Fruit fly (Drosophila melanogaster) whole organism, embryonic: ENCODE data around the gene Ilp6.

ENCODE experiments used
- CG11560 ChIP-seq: fragments of 200-800 bp; sonication (Bioruptor generic); IDR thresholded peaks from 3 replicates; pipeline ENCODE4 v1.3.6; 2022; ENCODE audit warnings: missing biosample characterization, missing genetic modification characterization
- CG2199 ChIP-seq: fragments of 200-800 bp; sonication (Bioruptor generic); IDR thresholded peaks from 3 replicates; pipeline ENCODE4 v1.3.6; 2022; ENCODE audit warnings: missing biosample characterization, missing genetic modification characterization
- CG42726 ChIP-seq: fragments of 200-800 bp; sonication (Bioruptor generic); IDR thresholded peaks from 2 replicates; pipeline ENCODE4 v1.3.6; 2022; ENCODE audit warnings: missing biosample characterization, missing genetic modification characterization; ENCODE audit not compliant: partially characterized antibody
- CG6791 ChIP-seq: fragments of 200-800 bp; sonication (Bioruptor generic); IDR thresholded peaks from 3 replicates; pipeline ENCODE4 v1.3.6; 2022; ENCODE audit warnings: missing biosample characterization, missing genetic modification characterization; ENCODE audit not compliant: partially characterized antibody
- CG7372 ChIP-seq: fragments of 200-800 bp; sonication (Bioruptor generic); IDR thresholded peaks from 2 replicates; pipeline ENCODE4 v1.3.6; 2022; ENCODE audit warnings: missing biosample characterization, missing genetic modification characterization
- Gsc ChIP-seq: fragments of 200-800 bp; sonication (Bioruptor generic); IDR thresholded peaks from 2 replicates; pipeline ENCODE4 v1.3.6; 2022; ENCODE audit warnings: missing biosample characterization, missing genetic modification characterization
- ab ChIP-seq: fragments of 200-800 bp; sonication (Bioruptor generic); optimal IDR thresholded peaks from 2 replicates; lab custom pipeline; 2016; ENCODE audit warnings: missing biosample characterization, missing genetic modification characterization
- aop ChIP-seq: fragments of 200-800 bp; sonication (Bioruptor generic); IDR thresholded peaks from 2 replicates; pipeline ENCODE4 v1.3.6; 2022; ENCODE audit warnings: missing biosample characterization, missing genetic modification characterization
- crc ChIP-seq: fragments of 200-800 bp; sonication (Bioruptor generic); optimal IDR thresholded peaks from 2 replicates; lab custom pipeline; 2016; ENCODE audit warnings: missing biosample characterization, missing genetic modification characterization
- slou ChIP-seq: fragments of 200-800 bp; sonication (Bioruptor generic); optimal IDR thresholded peaks from 3 replicates; lab custom pipeline; 2016; ENCODE audit warnings: missing biosample characterization, missing genetic modification characterization

DNA sequence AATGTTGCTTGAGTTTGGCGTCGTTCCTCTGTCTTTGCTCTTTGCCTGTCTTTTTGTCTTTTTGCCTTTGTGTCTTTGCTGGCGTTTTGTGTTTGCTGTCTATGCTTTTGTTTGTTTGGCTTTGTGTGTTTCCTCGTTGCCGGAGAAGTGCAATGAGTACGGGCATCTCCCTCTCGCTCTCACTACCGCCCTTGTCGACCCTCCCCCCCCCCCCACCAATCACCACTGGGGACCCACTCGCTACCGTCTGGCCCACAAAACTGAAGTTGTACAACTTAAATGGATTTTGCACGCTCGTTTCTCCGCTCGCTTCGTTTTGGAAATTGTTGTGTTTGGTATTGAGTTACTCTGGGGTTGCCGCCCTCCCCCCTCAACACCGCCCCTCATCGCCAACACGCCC, 27.7 kb downstream of the Ilp6 start:
- TF ChIP-seq CG11560 (tag; lab: Robert Waterston, UW) (no peak), aop (no peak), Gsc (GFP tag; lab: Robert Waterston, UW) (no peak), ab (GFP tag; lab: Kevin White, UChicago) (no peak), crc (GFP tag; lab: Kevin White, UChicago) (no peak), CG7372 (GFP tag; lab: Robert Waterston, UW) (no peak), CG2199 (GFP tag; lab: Robert Waterston, UW) (no peak), CG6791 (GFP tag; lab: Robert Waterston, UW) (no peak), CG42726 (no peak), slou (no peak)
